Worm (Caenorhabditis elegans) whole organism, late embryonic: ENCODE results near the gene cdc-14.

Experiments used
- ahr-1 ChIP-seq: sonication (generic microtip); optimal IDR thresholded peaks from 2 replicates; lab custom pipeline; 2016; ENCODE audit warnings: missing genetic modification characterization, missing compliant biosample characterization
- fkh-10 ChIP-seq: fragments of 150-350 bp; optimal IDR thresholded peaks from 2 replicates; lab custom pipeline; 2014; ENCODE audit warnings: missing biosample characterization, missing genetic modification reagents, missing genetic modification characterization
- hlh-15 ChIP-seq: sonication (generic microtip); optimal IDR thresholded peaks from 2 replicates; lab custom pipeline; 2016; ENCODE audit warnings: missing genetic modification characterization, missing compliant biosample characterization
- lin-11 ChIP-seq: fragments of 200-800 bp; sonication (Bioruptor generic); optimal IDR thresholded peaks from 2 replicates; lab custom pipeline; 2018; ENCODE audit warnings: mild to moderate bottlenecking, missing genetic modification characterization, missing compliant biosample characterization
- pha-4 ChIP-seq: fragments of 150-350 bp; optimal IDR thresholded peaks from 2 replicates; lab custom pipeline; 2018; ENCODE audit warnings: missing biosample characterization, missing genetic modification reagents, missing genetic modification characterization
- pqm-1 ChIP-seq: sonication (generic microtip); optimal IDR thresholded peaks from 2 replicates; lab custom pipeline; 2016; ENCODE audit warnings: missing genetic modification characterization, missing compliant biosample characterization
- rnt-1 ChIP-seq: sonication (generic microtip); optimal IDR thresholded peaks from 2 replicates; lab custom pipeline; 2016; ENCODE audit warnings: missing genetic modification characterization, missing compliant biosample characterization
- sox-4 ChIP-seq: sonication (generic microtip); optimal IDR thresholded peaks from 2 replicates; lab custom pipeline; 2017; ENCODE audit warnings: mild to moderate bottlenecking, missing genetic modification characterization, inconsistent platforms, missing compliant biosample characterization

DNA sequence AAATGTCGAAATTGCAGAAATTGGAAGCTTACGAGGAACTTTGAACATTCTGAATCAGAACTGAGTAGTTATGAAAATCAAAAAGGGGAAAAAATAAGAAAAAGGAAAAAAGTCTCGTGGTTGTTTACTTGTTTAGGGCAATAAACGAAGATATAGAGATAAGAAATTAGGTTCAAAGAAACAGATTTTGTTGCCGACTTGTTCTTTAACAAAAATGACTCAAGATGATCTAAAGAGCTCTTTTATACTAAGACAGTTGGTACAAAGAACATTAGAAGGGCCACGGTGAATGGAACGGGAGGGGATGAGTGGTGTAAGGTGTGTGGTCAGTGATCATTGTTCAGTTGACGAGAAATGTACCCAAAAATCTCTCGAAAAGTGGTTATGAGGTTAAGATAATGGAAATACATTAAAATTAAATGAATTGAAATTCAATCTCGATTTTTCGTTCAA, 45.8 kb downstream of the cdc-14 start, which contains the start of gene acdh-2:
- no peak for TF ChIP-seq ahr-1 (tag; lab: Kevin White, UChicago)
- TF ChIP-seq hlh-15 (tag; lab: Kevin White, UChicago): no peak
- no peak for TF ChIP-seq sox-4 (tag; lab: Kevin White, UChicago)
- TF ChIP-seq pqm-1 (tag; lab: Kevin White, UChicago): no peak
- no peak for TF ChIP-seq lin-11 (tag; lab: Kevin White, UChicago)
- no peak for TF ChIP-seq rnt-1 (tag; lab: Kevin White, UChicago)
- no peak for TF ChIP-seq pha-4 (tag; lab: Kevin White, UChicago)
- no peak for TF ChIP-seq fkh-10 (GFP tag; lab: Kevin White, UChicago)
